Worm (Caenorhabditis elegans) whole organism, L1 larva: ENCODE measurements around the gene F09E5.12.

Experiments used
- dpl-1 ChIP-seq, 3 experiments: fragments of 150-350 bp in 2 of 3; sonication (generic microtip) in 1 of 3; optimal IDR thresholded peaks; 2 replicates each; lab custom pipeline; 2014 to 2017; ENCODE audit warnings: missing biosample characterization in 3 of 3, missing genetic modification characterization in 3 of 3, missing genetic modification reagents in 3 of 3
- jun-1 ChIP-seq: fragments of 150-350 bp; optimal IDR thresholded peaks from 2 replicates; lab custom pipeline; 2014; ENCODE audit warnings: missing biosample characterization, missing genetic modification reagents, missing genetic modification characterization
- unc-62 ChIP-seq: fragments of 150-350 bp; optimal IDR thresholded peaks from 2 replicates; lab custom pipeline; 2014; ENCODE audit warnings: missing biosample characterization, missing genetic modification reagents, missing genetic modification characterization

DNA sequence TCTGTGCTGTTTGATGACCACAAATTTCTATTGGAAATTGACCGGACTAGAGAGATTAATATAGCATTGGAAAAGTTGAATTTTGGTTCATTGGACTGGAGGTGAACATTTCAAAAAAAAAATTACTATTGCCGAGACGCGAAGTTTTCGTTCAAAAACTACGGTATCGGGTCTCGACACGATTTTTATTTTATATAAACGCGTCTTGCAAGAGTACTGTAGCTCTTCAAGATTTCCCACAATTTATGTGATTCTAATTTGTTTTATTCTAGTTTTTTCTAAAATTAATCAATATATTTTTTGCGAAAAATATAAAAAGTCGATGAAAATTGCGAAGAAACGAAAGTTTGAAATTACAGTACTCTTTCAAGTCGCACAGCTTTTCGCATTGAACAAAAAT is at the start of gene F09E5.12:
- TF ChIP-seq jun-1 (tag; lab: Kevin White, UChicago) (no peak), unc-62 (GFP tag; lab: Kevin White, UChicago) (no peak), dpl-1 (GFP tag; optimal IDR thresholded peaks at IDR 0.05; lab: Kevin White, UChicago) (no peak)
